Worm (Caenorhabditis elegans): ENCODE measurements around the gene R05A10.1.

Gene R05A10.1

ce11 chrIV:14203162-14203561, 21.0 kb downstream of the R05A10.1 start, which contains the start of gene F02H6.3:
Gene F02H6.3 (plus strand): TSS chrIV:14203427.
- TF ChIP-seq snpc-4 (tag; optimal IDR thresholded peaks at IDR 0.05) (no peak), M03D4.4 (tag; optimal IDR thresholded peaks at IDR 0.05) (no peak), nhr-12 (tag; optimal IDR thresholded peaks at IDR 0.05) (no peak), unc-62 (GFP tag; optimal IDR thresholded peaks at IDR 0.05) (no peak), nhr-76 (tag; optimal IDR thresholded peaks at IDR 0.05) (no peak)

ce11 chrIV:14215777-14216176, 33.6 kb downstream of the R05A10.1 start:
- no peak for TF ChIP-seq bed-3 (GFP tag; optimal IDR thresholded peaks at IDR 0.05)
- no peak for TF ChIP-seq nhr-2 (tag; optimal IDR thresholded peaks at IDR 0.05)
- TF ChIP-seq ceh-83 (GFP tag; optimal IDR thresholded peaks at IDR 0.05) = no peak
- TF ChIP-seq nhr-76 (tag; optimal IDR thresholded peaks at IDR 0.05) = no peak

- TF ChIP-seq zip-8 (tag; optimal IDR thresholded peaks at IDR 0.05) = peak; percentile 65
Measured at ce11 chrIV:14218526-14218925, 36.3 kb downstream of the R05A10.1 start.

ce11 chrIV:14219714-14220113, 37.5 kb downstream of the R05A10.1 start, which contains the start of gene sqrd-1:
Gene sqrd-1 (plus strand): TSS chrIV:14219871.
- peak; percentile 3 for TF ChIP-seq nhr-2 (tag; optimal IDR thresholded peaks at IDR 0.05)
- TF ChIP-seq elt-1 (tag; optimal IDR thresholded peaks at IDR 0.05; ENCODE audit: borderline replicate concordance, insufficient read depth) = peak; percentile 52
- no peak for TF ChIP-seq ceh-43 (GFP tag; optimal IDR thresholded peaks at IDR 0.05)
- TF ChIP-seq lin-13 (tag; optimal IDR thresholded peaks at IDR 0.05) = no peak
- peak; percentile 71 for TF ChIP-seq hlh-1 (tag; optimal IDR thresholded peaks at IDR 0.05)
- TF ChIP-seq ceh-39 (tag; optimal IDR thresholded peaks at IDR 0.05) = no peak
- no peak for TF ChIP-seq snpc-4 (tag; optimal IDR thresholded peaks at IDR 0.05)

- no peak for TF ChIP-seq nhr-12 (tag; optimal IDR thresholded peaks at IDR 0.05)
- TF ChIP-seq blmp-1 (tag; optimal IDR thresholded peaks at IDR 0.05) = no peak
- TF ChIP-seq sptf-1 (tag; optimal IDR thresholded peaks at IDR 0.05) = no peak
- no peak for TF ChIP-seq flh-1 (GFP tag; optimal IDR thresholded peaks at IDR 0.05)
- TF ChIP-seq nhr-76 (tag; optimal IDR thresholded peaks at IDR 0.05) = no peak
- no peak for TF ChIP-seq drap-1 (GFP tag; optimal IDR thresholded peaks at IDR 0.05)
- no peak for TF ChIP-seq mep-1 (tag; optimal IDR thresholded peaks at IDR 0.05)
- TF ChIP-seq ceh-83 (GFP tag; optimal IDR thresholded peaks at IDR 0.05) = peak; percentile 62
- TF ChIP-seq lin-32 (GFP tag; optimal IDR thresholded peaks at IDR 0.05) = peak; percentile 11
Measured at ce11 chrIV:14224912-14225311, 42.7 kb downstream of the R05A10.1 start.

ce11 chrIV:14227138-14227537, 45.0 kb downstream of the R05A10.1 start:
- TF ChIP-seq mep-1 (tag; optimal IDR thresholded peaks at IDR 0.05) (no peak), ces-1 (GFP tag; optimal IDR thresholded peaks at IDR 0.05) (no peak), hlh-1 (tag; optimal IDR thresholded peaks at IDR 0.05) (no peak), unc-120 (tag; optimal IDR thresholded peaks at IDR 0.05; ENCODE audit: poor library complexity, severe bottlenecking) (no peak), zip-8 (tag; optimal IDR thresholded peaks at IDR 0.05) (no peak), unc-62 (GFP tag; optimal IDR thresholded peaks at IDR 0.05) (no peak), elt-1 (tag; optimal IDR thresholded peaks at IDR 0.05; ENCODE audit: borderline replicate concordance, insufficient read depth) (no peak), ceh-83 (GFP tag; optimal IDR thresholded peaks at IDR 0.05) (no peak), nhr-76 (tag; optimal IDR thresholded peaks at IDR 0.05) (no peak), bed-3 (GFP tag; optimal IDR thresholded peaks at IDR 0.05) (no peak), cnd-1 (tag; optimal IDR thresholded peaks at IDR 0.05) (no peak), sem-2 (GFP tag; optimal IDR thresholded peaks at IDR 0.05) (no peak), nhr-28 (tag; optimal IDR thresholded peaks at IDR 0.05) (no peak), mls-2 (tag; optimal IDR thresholded peaks at IDR 0.05) (no peak), unc-39 (tag; optimal IDR thresholded peaks at IDR 0.05) (no peak), ztf-11 (tag; optimal IDR thresholded peaks at IDR 0.05) (no peak), elt-3 (tag; optimal IDR thresholded peaks at IDR 0.05) (no peak), tbx-8 (GFP tag; optimal IDR thresholded peaks at IDR 0.05) (no peak)
